Worm (Caenorhabditis elegans): ENCODE results near the gene srx-134.

- no peak for TF ChIP-seq dao-5 (tag; optimal IDR thresholded peaks at IDR 0.05)
- TF ChIP-seq W03F9.2 (tag; optimal IDR thresholded peaks at IDR 0.05) = no peak
- no peak for TF ChIP-seq him-1 (tag; optimal IDR thresholded peaks at IDR 0.05)
These were observed 15.4 kb downstream of the srx-134 start, which contains the start of gene srx-17 for ce11 chrV:13840909-13841308.

Data from whole organism, L4/young adult.